Fruit fly (Drosophila melanogaster): ENCODE results near the gene CG14879.
A peak's percentile ranks its signal among the peaks of the same experiment; 100 is the strongest.

The CG14879 gene

DNA sequence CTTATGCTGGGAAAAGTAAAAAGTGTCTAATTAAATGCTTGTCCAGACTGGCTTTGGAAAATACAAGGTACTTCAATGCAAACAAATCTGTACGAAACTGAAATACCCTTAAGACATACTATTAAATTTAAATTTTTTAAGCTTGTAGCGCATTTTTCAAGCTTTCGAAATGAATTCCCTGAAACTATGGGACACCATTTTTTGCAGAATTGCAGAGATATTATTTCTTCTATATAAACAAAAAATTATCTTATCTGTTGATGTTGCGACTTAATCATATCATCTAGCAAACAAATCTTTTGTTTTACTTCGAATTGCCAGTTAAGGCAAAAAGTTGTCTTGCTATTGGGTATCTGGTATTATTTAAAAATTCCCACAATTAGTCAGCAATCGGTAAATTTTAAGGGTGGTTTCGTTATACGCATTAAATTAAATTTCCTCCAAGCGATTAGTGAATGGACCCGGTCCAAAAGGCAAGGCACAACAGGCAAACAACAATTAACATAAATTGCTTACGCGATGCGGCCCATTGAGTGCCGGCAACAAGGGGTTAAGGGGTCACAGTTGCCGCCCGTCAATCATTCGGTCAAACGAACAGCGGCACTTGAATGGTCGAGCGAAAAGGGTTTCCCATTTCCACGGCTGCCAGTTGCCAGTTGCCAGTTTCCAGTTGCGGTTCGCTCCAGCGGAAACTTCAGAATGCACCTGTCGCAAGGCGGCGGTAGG is 12.5 kb downstream of the CG14879 start (continued):
- TF ChIP-seq Gsc (GFP tag; IDR thresholded peaks at IDR 0.05) (no peak), CG2889 (GFP tag; IDR thresholded peaks at IDR 0.05) (no peak), disco-r (GFP tag; optimal IDR thresholded peaks at IDR 0.05) (no peak), CG3995 (GFP tag; optimal IDR thresholded peaks at IDR 0.05) (no peak), CG1024 (GFP tag; IDR thresholded peaks at IDR 0.05) (no peak), fu2 (GFP tag; optimal IDR thresholded peaks at IDR 0.05) (no peak), dmrt99B (tag; optimal IDR thresholded peaks at IDR 0.05) (peak; percentile 42), CG18599 (GFP tag; optimal IDR thresholded peaks at IDR 0.05) (no peak), onecut (GFP tag; IDR thresholded peaks at IDR 0.05) (no peak), CG10462 (GFP tag; optimal IDR thresholded peaks at IDR 0.05) (no peak), CG11504 (tag; optimal IDR thresholded peaks at IDR 0.05) (peak; percentile 42), CG1602 (GFP tag; optimal IDR thresholded peaks at IDR 0.05) (no peak), PHDP (tag; optimal IDR thresholded peaks at IDR 0.05) (no peak), lola (GFP tag; optimal IDR thresholded peaks at IDR 0.05) (peak in 1 of 3 experiments; percentile 27), CG31388 (GFP tag; optimal IDR thresholded peaks at IDR 0.05) (no peak), CG18262 (tag; optimal IDR thresholded peaks at IDR 0.05) (peak; percentile 43), Ssrp (tag; optimal IDR thresholded peaks at IDR 0.05) (no peak), CG2875 (GFP tag; optimal IDR thresholded peaks at IDR 0.05) (no peak), CG11723 (GFP tag; optimal IDR thresholded peaks at IDR 0.05) (no peak), Nf-YA (GFP tag; IDR thresholded peaks at IDR 0.05) (no peak), CG10321 (GFP tag; IDR thresholded peaks at IDR 0.05) (no peak), Pdp1 (GFP tag; optimal IDR thresholded peaks at IDR 0.05) (no peak), CG30403 (GFP tag; optimal IDR thresholded peaks at IDR 0.05) (peak; percentile 2), ken (GFP tag; IDR thresholded peaks at IDR 0.05) (no peak), gro (GFP tag; optimal IDR thresholded peaks at IDR 0.05) (no peak), CG9876 (GFP tag; optimal IDR thresholded peaks at IDR 0.05) (no peak), Nf-YB (GFP tag; optimal IDR thresholded peaks at IDR 0.05) (no peak), CG12071 (GFP tag; optimal IDR thresholded peaks at IDR 0.05) (no peak), twi (tag; optimal IDR thresholded peaks at IDR 0.05) (no peak), CG6654 (GFP tag; optimal IDR thresholded peaks at IDR 0.05) (no peak), br (optimal IDR thresholded peaks at IDR 0.05) (no peak), CG8388 (GFP tag; optimal IDR thresholded peaks at IDR 0.05) (peak; percentile 22), CG16813 (GFP tag; IDR thresholded peaks at IDR 0.05; ENCODE audit: partially characterized antibody) (no peak), ranshi (GFP tag; IDR thresholded peaks at IDR 0.05) (no peak), rib (GFP tag; IDR thresholded peaks at IDR 0.05) (no peak), unpg (GFP tag; optimal IDR thresholded peaks at IDR 0.05) (no peak), CG13424 (tag; optimal IDR thresholded peaks at IDR 0.05) (no peak), CG17802 (tag; optimal IDR thresholded peaks at IDR 0.05) (no peak), da (GFP tag; optimal IDR thresholded peaks at IDR 0.05) (no peak), hkb (optimal IDR thresholded peaks at IDR 0.05) (no peak), hkb (GFP tag; IDR thresholded peaks at IDR 0.05) (no peak), CG17359 (tag; optimal IDR thresholded peaks at IDR 0.05) (no peak), vvl (GFP tag; IDR thresholded peaks at IDR 0.05) (no peak), Awh (GFP tag; IDR thresholded peaks at IDR 0.05) (no peak), mam (GFP tag; optimal IDR thresholded peaks at IDR 0.05) (no peak), sens-2 (GFP tag; IDR thresholded peaks at IDR 0.05) (no peak), scrt (GFP tag; optimal IDR thresholded peaks at IDR 0.05) (no peak), CG4404 (GFP tag; IDR thresholded peaks at IDR 0.05) (no peak), fd96Cb (tag; optimal IDR thresholded peaks at IDR 0.05) (no peak), jumu (GFP tag; optimal IDR thresholded peaks at IDR 0.05) (no peak), peb (GFP tag; IDR thresholded peaks at IDR 0.05) (no peak)
